Fruit fly (Drosophila melanogaster): ENCODE data around the gene CG6296.

CG6296 gene

dm6 chr3R:26988412-26988981 lies 16.8 kb downstream of the CG6296 start, which contains the start of gene CG31075 (continued):
- peak; percentile 76 for TF ChIP-seq Ets21C (GFP tag; optimal IDR thresholded peaks at IDR 0.05)
- TF ChIP-seq CG11294 (GFP tag; IDR thresholded peaks at IDR 0.05) = peak; percentile 75
- TF ChIP-seq Ets96B (tag; optimal IDR thresholded peaks at IDR 0.05) = peak; percentile 93
- TF ChIP-seq CG32006 (GFP tag; optimal IDR thresholded peaks at IDR 0.05) = peak; percentile 76
- TF ChIP-seq net (GFP tag; optimal IDR thresholded peaks at IDR 0.05) = peak; percentile 76
- peak; percentile 86 for TF ChIP-seq OdsH (GFP tag; optimal IDR thresholded peaks at IDR 0.05)
- TF ChIP-seq CG11762 (GFP tag; optimal IDR thresholded peaks at IDR 0.05; ENCODE audit: insufficient read depth) = peak; percentile 83
- TF ChIP-seq Smox (GFP tag; optimal IDR thresholded peaks at IDR 0.05) = peak; percentile 87
- TF ChIP-seq fkh (GFP tag; optimal IDR thresholded peaks at IDR 0.05) = no peak
- TF ChIP-seq dac (GFP tag; optimal IDR thresholded peaks at IDR 0.05) = peak; percentile 67
- peak; percentile 77 for TF ChIP-seq CG9139 (GFP tag; optimal IDR thresholded peaks at IDR 0.05)
- peak; percentile 73 for TF ChIP-seq CG4318 (GFP tag; optimal IDR thresholded peaks at IDR 0.05)
- TF ChIP-seq salr (GFP tag; optimal IDR thresholded peaks at IDR 0.05) = peak; percentile 59 to 66
- peak; percentile 83 for TF ChIP-seq CG3032 (tag; optimal IDR thresholded peaks at IDR 0.05)
- TF ChIP-seq Eip78C (GFP tag) = peak; percentile 98
- peak; percentile 88 for TF ChIP-seq Met (GFP tag; optimal IDR thresholded peaks at IDR 0.05)
- TF ChIP-seq CG6163 (GFP tag; IDR thresholded peaks at IDR 0.05) = peak; percentile 99
- TF ChIP-seq CG31627 (GFP tag; optimal IDR thresholded peaks at IDR 0.05) = peak; percentile 76
- peak; percentile 81 for TF ChIP-seq Sox14 (GFP tag; optimal IDR thresholded peaks at IDR 0.05)

- TF ChIP-seq fkh (GFP tag; optimal IDR thresholded peaks at IDR 0.05) = peak; percentile 23
- TF ChIP-seq Smox (GFP tag; optimal IDR thresholded peaks at IDR 0.05) = no peak
- TF ChIP-seq ss (GFP tag; optimal IDR thresholded peaks at IDR 0.05) = peak in 1 of 2 experiments; percentile 37
- no peak for TF ChIP-seq esn (GFP tag; optimal IDR thresholded peaks at IDR 0.05)
- no peak for TF ChIP-seq pdm3 (GFP tag; optimal IDR thresholded peaks at IDR 0.05)
- 0 out of 3 replicates have a peak, but pooled peaks have one; percentile 9 for TF ChIP-seq CG6163 (GFP tag; IDR thresholded peaks at IDR 0.05)
- TF ChIP-seq CG3032 (tag; optimal IDR thresholded peaks at IDR 0.05) = no peak
Observed at dm6 chr3R:26987455-26987854, 17.8 kb downstream of the CG6296 start.

- TF ChIP-seq eg (GFP tag; IDR thresholded peaks at IDR 0.05) (no peak), CG9139 (GFP tag; optimal IDR thresholded peaks at IDR 0.05) (no peak), svp (GFP tag) (peak; percentile 62), acj6 (GFP tag; optimal IDR thresholded peaks at IDR 0.05) (no peak)
Observed at dm6 chr3R:26984437-26984836, 20.8 kb downstream of the CG6296 start.

dm6 chr3R:26982106-26982505 lies 23.2 kb downstream of the CG6296 start:
- TF ChIP-seq svp (GFP tag) (peak; percentile 44), CG8119 (GFP tag; IDR thresholded peaks at IDR 0.05) (no peak), CG1621 (tag; optimal IDR thresholded peaks at IDR 0.05) (no peak)

- no peak for TF ChIP-seq Sox14 (GFP tag; optimal IDR thresholded peaks at IDR 0.05)
- TF ChIP-seq esn (GFP tag; optimal IDR thresholded peaks at IDR 0.05) = peak; percentile 13
- TF ChIP-seq CG15336 (GFP tag; IDR thresholded peaks at IDR 0.05) = peak; percentile 27; the same call in 1 of the 2 replicates
- TF ChIP-seq eg (GFP tag; IDR thresholded peaks at IDR 0.05) = peak; percentile 62; the same call in 2 of the 3 replicates
- peak; percentile 58 for TF ChIP-seq CG6854 (GFP tag; optimal IDR thresholded peaks at IDR 0.05)
- peak in 1 of 2 experiments; percentile 72 for TF ChIP-seq ss (GFP tag; optimal IDR thresholded peaks at IDR 0.05)
- no peak for TF ChIP-seq Ets96B (tag; optimal IDR thresholded peaks at IDR 0.05)
Observed at dm6 chr3R:26980282-26980691, 25.0 kb downstream of the CG6296 start.

dm6 chr3R:26978241-26978640 lies 27.0 kb downstream of the CG6296 start, which contains the start of the genes CG14253 and CG46313:
TSS of gene CG14253 (plus strand) at chr3R:26978541.
TSS of gene CG46313 (plus strand) at chr3R:26978541.
- TF ChIP-seq CG4318 (GFP tag; optimal IDR thresholded peaks at IDR 0.05) = no peak

All from whole organism, prepupa.